Worm (Caenorhabditis elegans): ENCODE results near the gene T02B11.4.
"Not testable (repeated sequence)": the region's sequence is repeated elsewhere in the genome, so short reads cannot be mapped to it uniquely, and the experiment has no call there.

Gene T02B11.4

ce11 chrV:890835-891234 lies 19.9 kb upstream of the T02B11.4 start, which contains the start of gene srlf-22:
Gene srlf-22, plus strand, starts transcription at chrV:891135.
- not testable (repeated sequence) for TF ChIP-seq ceh-39, nhr-2, lin-13 (tag; optimal IDR thresholded peaks at IDR 0.05)

ce11 chrV:890423-890822 lies 19.5 kb upstream of the T02B11.4 start, which contains the start of gene srlf-21:
Gene srlf-21, minus strand, starts transcription at chrV:890523.
- TF ChIP-seq M03D4.4 (tag; optimal IDR thresholded peaks at IDR 0.05) (no peak), drap-1 (GFP tag; optimal IDR thresholded peaks at IDR 0.05) (no peak), nhr-28 (tag; optimal IDR thresholded peaks at IDR 0.05) (no peak), lin-32 (GFP tag; optimal IDR thresholded peaks at IDR 0.05) (no peak), pha-4 (tag; optimal IDR thresholded peaks at IDR 0.05) (no peak), hlh-1 (tag; optimal IDR thresholded peaks at IDR 0.05) (no peak), unc-62 (GFP tag; optimal IDR thresholded peaks at IDR 0.05) (no peak), nhr-76 (tag; optimal IDR thresholded peaks at IDR 0.05) (no peak), unc-120 (tag; optimal IDR thresholded peaks at IDR 0.05; ENCODE audit: poor library complexity, severe bottlenecking) (no peak), elt-1 (tag; optimal IDR thresholded peaks at IDR 0.05; ENCODE audit: borderline replicate concordance, insufficient read depth) (no peak), cnd-1 (tag; optimal IDR thresholded peaks at IDR 0.05) (no peak)

- TF ChIP-seq mls-2 (tag; optimal IDR thresholded peaks at IDR 0.05) (no peak), cnd-1 (tag; optimal IDR thresholded peaks at IDR 0.05) (no peak), ztf-11 (tag; optimal IDR thresholded peaks at IDR 0.05) (no peak), ceh-83 (GFP tag; optimal IDR thresholded peaks at IDR 0.05) (no peak), nhr-12 (tag; optimal IDR thresholded peaks at IDR 0.05) (no peak), flh-1 (GFP tag; optimal IDR thresholded peaks at IDR 0.05) (no peak), snpc-4 (tag; optimal IDR thresholded peaks at IDR 0.05) (no peak), M03D4.4 (tag; optimal IDR thresholded peaks at IDR 0.05) (no peak), elt-3 (tag; optimal IDR thresholded peaks at IDR 0.05) (no peak), nhr-2 (tag; optimal IDR thresholded peaks at IDR 0.05) (no peak), lin-32 (GFP tag; optimal IDR thresholded peaks at IDR 0.05) (no peak), nhr-237 (tag; optimal IDR thresholded peaks at IDR 0.05) (no peak), elt-1 (tag; optimal IDR thresholded peaks at IDR 0.05; ENCODE audit: borderline replicate concordance, insufficient read depth) (no peak)
Observed at ce11 chrV:889216-889615, 18.3 kb upstream of the T02B11.4 start, which contains the start of gene T02B11.6. Gene T02B11.6, minus strand, starts transcription at chrV:889316.

- TF ChIP-seq hlh-1 (tag; optimal IDR thresholded peaks at IDR 0.05) (no peak), lsy-2 (tag; optimal IDR thresholded peaks at IDR 0.05) (no peak), elt-1 (tag; optimal IDR thresholded peaks at IDR 0.05; ENCODE audit: borderline replicate concordance, insufficient read depth) (no peak), ham-2 (GFP tag; optimal IDR thresholded peaks at IDR 0.05) (no peak), nhr-237 (tag; optimal IDR thresholded peaks at IDR 0.05) (no peak), nhr-76 (tag; optimal IDR thresholded peaks at IDR 0.05) (no peak), ceh-43 (GFP tag; optimal IDR thresholded peaks at IDR 0.05) (no peak), sem-2 (GFP tag; optimal IDR thresholded peaks at IDR 0.05) (no peak), sptf-1 (tag; optimal IDR thresholded peaks at IDR 0.05) (no peak), tbx-8 (GFP tag; optimal IDR thresholded peaks at IDR 0.05) (no peak), M03D4.4 (tag; optimal IDR thresholded peaks at IDR 0.05) (no peak), lin-13 (tag; optimal IDR thresholded peaks at IDR 0.05) (no peak), unc-120 (tag; optimal IDR thresholded peaks at IDR 0.05; ENCODE audit: poor library complexity, severe bottlenecking) (no peak), snpc-4 (tag; optimal IDR thresholded peaks at IDR 0.05) (no peak), ceh-83 (GFP tag; optimal IDR thresholded peaks at IDR 0.05) (no peak), mep-1 (tag; optimal IDR thresholded peaks at IDR 0.05) (no peak), ztf-11 (tag; optimal IDR thresholded peaks at IDR 0.05) (no peak)
Observed at ce11 chrV:884324-884723, 13.4 kb upstream of the T02B11.4 start, which contains the start of gene srj-38. Gene srj-38, minus strand, starts transcription at chrV:884424.

ce11 chrV:879171-879570 lies 8.2 kb upstream of the T02B11.4 start, which contains the start of gene srg-53:
Gene srg-53, plus strand, starts transcription at chrV:879471.
- TF ChIP-seq blmp-1 (tag; optimal IDR thresholded peaks at IDR 0.05) (no peak), flh-1 (GFP tag; optimal IDR thresholded peaks at IDR 0.05) (no peak), hlh-1 (tag; optimal IDR thresholded peaks at IDR 0.05) (no peak)

ce11 chrV:878567-878966 lies 7.6 kb upstream of the T02B11.4 start, which contains the start of gene T02B11.8:
Gene T02B11.8, minus strand, starts transcription at chrV:878667.
- no peak for TF ChIP-seq M03D4.4 (tag; optimal IDR thresholded peaks at IDR 0.05)
- TF ChIP-seq nhr-76 (tag; optimal IDR thresholded peaks at IDR 0.05): no peak
- no peak for TF ChIP-seq zip-8 (tag; optimal IDR thresholded peaks at IDR 0.05)
- no peak for TF ChIP-seq blmp-1 (tag; optimal IDR thresholded peaks at IDR 0.05)
- no peak for TF ChIP-seq flh-1 (GFP tag; optimal IDR thresholded peaks at IDR 0.05)
- no peak for TF ChIP-seq nhr-12 (tag; optimal IDR thresholded peaks at IDR 0.05)
- no peak for TF ChIP-seq ces-1 (GFP tag; optimal IDR thresholded peaks at IDR 0.05)
- no peak for TF ChIP-seq sem-2 (GFP tag; optimal IDR thresholded peaks at IDR 0.05)
- no peak for TF ChIP-seq elt-3 (tag; optimal IDR thresholded peaks at IDR 0.05)
- TF ChIP-seq mab-5 (tag; optimal IDR thresholded peaks at IDR 0.05): no peak
- TF ChIP-seq mep-1 (tag; optimal IDR thresholded peaks at IDR 0.05): no peak
